Worm (Caenorhabditis elegans): ENCODE data around the gene msp-76.
A peak's percentile ranks its signal among the peaks of the same experiment; 100 is the strongest.

- no peak for TF ChIP-seq grh-1 (GFP tag; IDR thresholded peaks at IDR 0.05)
- TF ChIP-seq ceh-82 (tag; optimal IDR thresholded peaks at IDR 0.05): peak in 2 of 3 experiments; percentile 48 to 53
Measured at ce11 chrIV:9718396-9718795, 29.6 kb downstream of the msp-76 start.
